Worm (Caenorhabditis elegans): Measurements from ENCODE around the gene nspa-10.

Gene nspa-10

DNA sequence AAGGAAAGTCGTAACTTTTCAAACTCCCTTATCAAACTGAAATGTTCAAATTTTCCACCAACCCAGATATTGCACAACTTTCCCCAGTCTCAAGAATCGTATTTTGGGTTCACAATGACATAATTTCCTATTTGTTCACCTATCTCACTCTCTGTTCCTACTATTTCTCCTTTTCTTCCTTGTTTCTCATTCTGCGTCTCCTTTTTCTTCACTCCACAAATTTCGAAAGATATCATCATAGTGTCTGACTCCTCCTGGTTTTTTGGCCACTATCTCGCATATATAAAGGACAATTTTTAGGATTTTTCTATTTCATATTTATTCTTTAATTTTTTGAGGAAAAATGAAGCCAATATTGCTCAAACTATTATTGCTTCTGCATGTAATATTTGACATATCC is 22.8 kb upstream of the nspa-10 start, which contains the start of gene haf-7:
TSS of gene haf-7 (plus strand) at position 211 of the 400 bp plus-strand sequence.
- no peak for TF ChIP-seq F22D6.2 (tag; optimal IDR thresholded peaks at IDR 0.05)
- no peak for TF ChIP-seq somi-1 (GFP tag; optimal IDR thresholded peaks at IDR 0.05)
- TF ChIP-seq cebp-1 (GFP tag; IDR thresholded peaks at IDR 0.05), result peak; percentile 59; the same call in 1 of the 2 replicates
- peak; percentile 74 for TF ChIP-seq cebp-1 (tag; optimal IDR thresholded peaks at IDR 0.05)
- TF ChIP-seq nhr-80 (tag; optimal IDR thresholded peaks at IDR 0.05), result peak; percentile 28
- TF ChIP-seq K11D2.4 (GFP tag; IDR thresholded peaks at IDR 0.05), result no peak
- no peak for TF ChIP-seq hmg-20 (GFP tag; IDR thresholded peaks at IDR 0.05)
- TF ChIP-seq F49E8.2 (tag; optimal IDR thresholded peaks at IDR 0.05; ENCODE audit: insufficient read depth), result no peak
- peak; percentile 14 for TF ChIP-seq unc-62 (GFP tag; optimal IDR thresholded peaks at IDR 0.05)
- peak; percentile 19; the same call in 1 of the 2 replicates for TF ChIP-seq dox-1 (GFP tag; IDR thresholded peaks at IDR 0.05)
- TF ChIP-seq attf-6 (GFP tag; IDR thresholded peaks at IDR 0.05), result no peak
- TF ChIP-seq attf-5 (GFP tag; optimal IDR thresholded peaks at IDR 0.05), result peak; percentile 34
- no peak for TF ChIP-seq tbx-9 (tag; optimal IDR thresholded peaks at IDR 0.05; ENCODE audit: borderline replicate concordance)

DNA sequence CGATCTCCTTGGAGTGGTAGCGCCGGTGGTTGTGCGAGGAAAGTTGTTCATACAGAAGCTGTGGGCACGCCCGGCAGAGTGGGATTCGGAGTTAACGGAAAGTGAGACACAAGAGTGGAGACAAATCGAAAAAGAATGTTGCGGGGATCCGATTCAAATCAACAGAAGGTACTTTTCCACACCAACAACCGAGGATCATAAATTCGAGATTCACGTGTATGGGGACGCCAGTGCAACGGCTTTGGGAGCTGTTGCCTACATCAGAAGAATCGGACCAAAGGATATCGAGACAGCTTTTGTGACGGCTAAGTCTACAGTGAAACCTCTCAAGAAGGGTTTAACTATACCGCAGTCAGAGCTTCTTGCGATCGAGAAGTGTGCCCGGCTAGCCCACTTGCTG is 13.3 kb upstream of the nspa-10 start:
- TF ChIP-seq ccch-3 (GFP tag; optimal IDR thresholded peaks at IDR 0.05) (no peak), nhr-80 (tag; optimal IDR thresholded peaks at IDR 0.05) (no peak), F49E8.2 (tag; optimal IDR thresholded peaks at IDR 0.05; ENCODE audit: insufficient read depth) (no peak), lin-26 (GFP tag; IDR thresholded peaks at IDR 0.05) (no peak), B0019.2 (GFP tag; conservative IDR thresholded peaks at IDR 0.05) (no peak), cebp-2 (GFP tag; IDR thresholded peaks at IDR 0.05) (no peak), lin-40 (tag; optimal IDR thresholded peaks at IDR 0.05) (no peak), Y53F4B.3 (GFP tag; IDR thresholded peaks at IDR 0.05) (no peak), mes-4 (tag; optimal IDR thresholded peaks at IDR 0.05) (no peak), ztf-26 (tag; optimal IDR thresholded peaks at IDR 0.05) (no peak), bed-2 (GFP tag; IDR thresholded peaks at IDR 0.05) (no peak), F52B5.7 (tag; optimal IDR thresholded peaks at IDR 0.05) (no peak), snpc-1.1 (tag; optimal IDR thresholded peaks at IDR 0.05; ENCODE audit: insufficient read depth) (no peak), nhr-90 (tag; optimal IDR thresholded peaks at IDR 0.05) (no peak)

DNA sequence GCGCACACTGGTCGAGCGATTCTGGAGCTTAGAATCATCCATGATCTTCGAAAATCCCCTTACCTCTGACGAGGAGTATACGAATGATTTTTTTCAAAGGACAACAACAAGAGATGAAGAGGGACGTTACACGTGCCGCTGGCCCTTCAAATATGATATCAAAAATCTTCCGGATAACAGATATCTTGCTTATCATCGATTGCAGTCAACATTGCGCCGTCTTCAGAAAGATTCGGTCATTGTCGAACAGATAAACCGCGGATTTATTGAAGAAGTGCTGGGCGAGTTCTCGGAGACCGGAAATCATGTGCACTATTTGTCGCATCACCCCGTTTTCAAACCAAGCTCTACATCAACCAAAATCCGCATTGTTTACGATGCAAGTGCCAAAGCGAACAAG is 12.3 kb upstream of the nspa-10 start:
- TF ChIP-seq tlf-1 (GFP tag; optimal IDR thresholded peaks at IDR 0.05) (no peak), egrh-3 (GFP tag; IDR thresholded peaks at IDR 0.05) (no peak), hlh-26 (GFP tag; conservative IDR thresholded peaks at IDR 0.05) (no peak), unc-130 (GFP tag; optimal IDR thresholded peaks at IDR 0.05) (no peak), sea-2 (GFP tag; IDR thresholded peaks at IDR 0.05) (no peak), Y79H2A.3 (GFP tag; conservative IDR thresholded peaks at IDR 0.05) (no peak), nfyb-1 (GFP tag; IDR thresholded peaks at IDR 0.05) (no peak), zfh-2 (GFP tag; conservative IDR thresholded peaks at IDR 0.05) (no peak), snpc-1.1 (tag; optimal IDR thresholded peaks at IDR 0.05; ENCODE audit: insufficient read depth) (no peak), ztf-25 (GFP tag; IDR thresholded peaks at IDR 0.05) (no peak), rcor-1 (GFP tag; IDR thresholded peaks at IDR 0.05) (no peak), ets-4 (GFP tag; optimal IDR thresholded peaks at IDR 0.05) (no peak), T26A5.8 (tag; optimal IDR thresholded peaks at IDR 0.05) (no peak), madf-6 (GFP tag; IDR thresholded peaks at IDR 0.05) (no peak), pha-4 (tag; optimal IDR thresholded peaks at IDR 0.05) (no peak), attf-3 (GFP tag; conservative IDR thresholded peaks at IDR 0.05) (no peak), hsf-1 (GFP tag; IDR thresholded peaks at IDR 0.05) (no peak), akir-1 (GFP tag; optimal IDR thresholded peaks at IDR 0.05) (no peak)
